Worm (Caenorhabditis elegans) whole organism, late embryonic: ENCODE results near the gene acdh-6.

Experiments used
- F13H6.1 ChIP-seq: sonication (generic microtip); optimal IDR thresholded peaks from 2 replicates; lab custom pipeline; 2016; ENCODE audit warnings: missing genetic modification characterization, missing compliant biosample characterization
- K09A11.1 ChIP-seq: sonication (generic microtip); optimal IDR thresholded peaks from 2 replicates; lab custom pipeline; 2017; ENCODE audit warnings: antibody characterized with exemption, mild to moderate bottlenecking, missing genetic modification characterization, missing compliant biosample characterization; ENCODE audit not compliant: insufficient read depth
- ceh-14 ChIP-seq: sonication (generic microtip); optimal IDR thresholded peaks from 2 replicates; lab custom pipeline; 2016; ENCODE audit warnings: missing genotype, missing genetic modification characterization, missing compliant biosample characterization
- ceh-19 ChIP-seq: fragments of 200-800 bp; sonication (Bioruptor generic); optimal IDR thresholded peaks from 2 replicates; lab custom pipeline; 2018; ENCODE audit warnings: mild to moderate bottlenecking, missing genetic modification characterization, missing compliant biosample characterization
- ceh-22 ChIP-seq: sonication (generic microtip); optimal IDR thresholded peaks from 2 replicates; lab custom pipeline; 2017; ENCODE audit warnings: missing biosample characterization, missing genetic modification characterization
- ceh-24 ChIP-seq: sonication (generic microtip); optimal IDR thresholded peaks from 2 replicates; lab custom pipeline; 2016; ENCODE audit warnings: mild to moderate bottlenecking, missing genetic modification characterization, missing compliant biosample characterization
- ceh-31 ChIP-seq: sonication (generic microtip); optimal IDR thresholded peaks from 2 replicates; lab custom pipeline; 2016; ENCODE audit warnings: missing genetic modification characterization, missing compliant biosample characterization
- ceh-6 ChIP-seq: fragments of 200-800 bp; sonication (Bioruptor generic); optimal IDR thresholded peaks from 2 replicates; lab custom pipeline; 2018; ENCODE audit warnings: mild to moderate bottlenecking, missing genetic modification characterization, missing compliant biosample characterization
- ceh-9 ChIP-seq: sonication (generic microtip); optimal IDR thresholded peaks from 2 replicates; lab custom pipeline; 2016; ENCODE audit warnings: mild to moderate bottlenecking, missing genetic modification characterization, inconsistent platforms, missing compliant biosample characterization
- che-1 ChIP-seq: sonication (generic microtip); optimal IDR thresholded peaks from 2 replicates; lab custom pipeline; 2016; ENCODE audit warnings: mild to moderate bottlenecking, missing genetic modification characterization, missing compliant biosample characterization
- elt-2 ChIP-seq: sonication (generic microtip); optimal IDR thresholded peaks from 2 replicates; lab custom pipeline; 2016; ENCODE audit warnings: missing genetic modification reagents, missing genetic modification characterization, missing compliant biosample characterization
- eyg-1 ChIP-seq: sonication (generic microtip); optimal IDR thresholded peaks from 2 replicates; lab custom pipeline; 2016; ENCODE audit warnings: missing genotype, missing genetic modification characterization, missing compliant biosample characterization
- fax-1 ChIP-seq: sonication (generic microtip); optimal IDR thresholded peaks from 2 replicates; lab custom pipeline; 2016; ENCODE audit warnings: missing genotype, missing genetic modification characterization, missing compliant biosample characterization
- fkh-10 ChIP-seq: fragments of 150-350 bp; optimal IDR thresholded peaks from 2 replicates; lab custom pipeline; 2014; ENCODE audit warnings: missing biosample characterization, missing genetic modification reagents, missing genetic modification characterization
- fkh-6 ChIP-seq: sonication (generic microtip); optimal IDR thresholded peaks from 2 replicates; lab custom pipeline; 2016; ENCODE audit warnings: missing genetic modification characterization, missing compliant biosample characterization
- gmeb-2 ChIP-seq: sonication (generic microtip); optimal IDR thresholded peaks from 2 replicates; lab custom pipeline; 2016; ENCODE audit warnings: missing genetic modification characterization, inconsistent platforms, missing compliant biosample characterization
- hlh-15 ChIP-seq: sonication (generic microtip); optimal IDR thresholded peaks from 2 replicates; lab custom pipeline; 2016; ENCODE audit warnings: missing genetic modification characterization, missing compliant biosample characterization
- hlh-6 ChIP-seq: sonication (generic microtip); optimal IDR thresholded peaks from 2 replicates; lab custom pipeline; 2016; ENCODE audit warnings: missing genotype, missing genetic modification characterization, missing compliant biosample characterization
- lim-6 ChIP-seq: sonication (generic microtip); optimal IDR thresholded peaks from 2 replicates; lab custom pipeline; 2016; ENCODE audit warnings: missing genetic modification characterization, missing compliant biosample characterization
- mec-3 ChIP-seq: sonication (generic microtip); optimal IDR thresholded peaks from 2 replicates; lab custom pipeline; 2016; ENCODE audit warnings: borderline replicate concordance, missing genetic modification characterization, missing compliant biosample characterization
- nfya-1 ChIP-seq: sonication (generic microtip); optimal IDR thresholded peaks from 2 replicates; lab custom pipeline; 2017; ENCODE audit warnings: missing genetic modification characterization, mild to moderate bottlenecking, missing compliant biosample characterization, antibody characterized with exemption, moderate library complexity
- npax-4 ChIP-seq: sonication (generic microtip); optimal IDR thresholded peaks from 2 replicates; lab custom pipeline; 2016; ENCODE audit warnings: missing genetic modification characterization, missing compliant biosample characterization
- odd-2 ChIP-seq: sonication (generic microtip); optimal IDR thresholded peaks from 2 replicates; lab custom pipeline; 2017; ENCODE audit warnings: antibody characterized with exemption, mild to moderate bottlenecking, missing genetic modification characterization, missing compliant biosample characterization
- pha-2 ChIP-seq: sonication (generic microtip); optimal IDR thresholded peaks from 2 replicates; lab custom pipeline; 2017; ENCODE audit warnings: mild to moderate bottlenecking, missing genetic modification characterization, missing compliant biosample characterization
- pha-4 ChIP-seq: fragments of 150-350 bp; optimal IDR thresholded peaks from 2 replicates; lab custom pipeline; 2018; ENCODE audit warnings: missing biosample characterization, missing genetic modification reagents, missing genetic modification characterization
- sdc-2 ChIP-seq: sonication (generic microtip); optimal IDR thresholded peaks from 2 replicates; lab custom pipeline; 2016; ENCODE audit warnings: missing genotype, missing genetic modification characterization, missing compliant biosample characterization
- sox-2 ChIP-seq: fragments of 200-800 bp; sonication (Bioruptor generic); IDR thresholded peaks from 2 replicates; pipeline ENCODE4 v1.3.6; 2022; ENCODE audit warnings: missing genetic modification reagents, missing genetic modification characterization, missing compliant biosample characterization
- tbx-2 ChIP-seq: sonication (generic microtip); optimal IDR thresholded peaks from 2 replicates; lab custom pipeline; 2016; ENCODE audit warnings: missing genetic modification characterization, missing compliant biosample characterization
- ttx-3 ChIP-seq: sonication (generic microtip); optimal IDR thresholded peaks from 2 replicates; lab custom pipeline; 2016; ENCODE audit warnings: missing genetic modification reagents, missing genetic modification characterization, missing compliant biosample characterization
- unc-3 ChIP-seq, 2 experiments: fragments of 200-800 bp in 1 of 2; sonication (Bioruptor generic) in 1 of 2; sonication (generic microtip) in 1 of 2; conservative IDR thresholded peaks in 1 of 2; optimal IDR thresholded peaks in 1 of 2; 2 replicates each; pipeline versions ENCODE4 v1.3.6 to Lab custom; 2016 to 2022; ENCODE audit warnings: missing compliant biosample characterization in 2 of 2, missing genetic modification characterization in 2 of 2, missing genetic modification reagents in 1 of 2
- unc-42 ChIP-seq: sonication (generic microtip); optimal IDR thresholded peaks from 2 replicates; lab custom pipeline; 2016; ENCODE audit warnings: missing genotype, missing genetic modification characterization, missing compliant biosample characterization
- unc-55 ChIP-seq: sonication (generic microtip); optimal IDR thresholded peaks from 2 replicates; lab custom pipeline; 2017; ENCODE audit warnings: missing biosample characterization, missing genetic modification reagents, missing genetic modification characterization

The acdh-6 gene

ce11 chrIII:8580802-8581201 is 19.9 kb downstream of the acdh-6 start, which contains the start of gene doxa-1:
Gene doxa-1, plus strand, starts transcription at chrIII:8581102.
- TF ChIP-seq elt-2 (tag; lab: Kevin White, UChicago) (no peak), ceh-14 (tag; lab: Kevin White, UChicago) (no peak), ceh-19 (GFP tag; lab: Kevin White, UChicago) (no peak), ceh-6 (no peak)

ce11 chrIII:8588592-8589153 is 27.7 kb downstream of the acdh-6 start, which contains the start of gene glr-1:
Gene glr-1, minus strand, starts transcription at chrIII:8588642.
- peak; percentile 27 for TF ChIP-seq fkh-10 (GFP tag; lab: Kevin White, UChicago)
- TF ChIP-seq eyg-1 (tag; lab: Kevin White, UChicago), result no peak
- TF ChIP-seq ceh-31 (tag; lab: Kevin White, UChicago), result peak; percentile 7
- no peak for TF ChIP-seq ttx-3 (tag; lab: Kevin White, UChicago)
- peak; percentile 35 for TF ChIP-seq lim-6 (tag; lab: Kevin White, UChicago)
- TF ChIP-seq F13H6.1 (tag; lab: Kevin White, UChicago), result no peak
- TF ChIP-seq nfya-1, result peak; percentile 35
- TF ChIP-seq tbx-2 (tag; lab: Kevin White, UChicago), result peak; percentile 19
- TF ChIP-seq unc-42 (tag; lab: Kevin White, UChicago), result peak; percentile 95
- TF ChIP-seq, all 69 proteins: peak for 6

- TF ChIP-seq odd-2 (tag; lab: Kevin White, UChicago) (no peak), pha-4 (tag; lab: Kevin White, UChicago) (no peak), mec-3 (tag; lab: Kevin White, UChicago) (no peak), ceh-19 (GFP tag; lab: Kevin White, UChicago) (no peak), hlh-6 (tag; lab: Kevin White, UChicago) (no peak), ceh-22 (tag; lab: Kevin White, UChicago) (no peak)
Measured at ce11 chrIII:8589195-8589594, 28.3 kb downstream of the acdh-6 start, which contains the start of gene fip-3. Gene fip-3, minus strand, starts transcription at chrIII:8589488.

- no peak for TF ChIP-seq F13H6.1 (tag; lab: Kevin White, UChicago)
- TF ChIP-seq pha-2 (tag; lab: Kevin White, UChicago), result no peak
- TF ChIP-seq ttx-3 (tag; lab: Kevin White, UChicago), result no peak
- no peak for TF ChIP-seq sox-2 (GFP tag; lab: Robert Waterston, UW)
- TF ChIP-seq che-1, result no peak
- no peak for TF ChIP-seq ceh-24 (tag; lab: Kevin White, UChicago)
- no peak for TF ChIP-seq fkh-6
- TF ChIP-seq hlh-15 (tag; lab: Kevin White, UChicago), result no peak
- TF ChIP-seq K09A11.1 (tag; lab: Kevin White, UChicago), result no peak
- no peak for TF ChIP-seq lim-6 (tag; lab: Kevin White, UChicago)
- TF ChIP-seq gmeb-2 (tag; lab: Kevin White, UChicago), result no peak
- no peak for TF ChIP-seq hlh-6 (tag; lab: Kevin White, UChicago)
- no peak for TF ChIP-seq ceh-19 (GFP tag; lab: Kevin White, UChicago)
- no peak for TF ChIP-seq unc-55 (GFP tag; lab: Kevin White, UChicago)
- no peak for TF ChIP-seq npax-4 (tag; lab: Kevin White, UChicago)
- TF ChIP-seq unc-3 (GFP tag; conservative IDR thresholded peaks at IDR 0.05; lab: Robert Waterston, UW), result no peak
- no peak for TF ChIP-seq unc-3 (tag; optimal IDR thresholded peaks at IDR 0.05; lab: Kevin White, UChicago)
- no peak for TF ChIP-seq ceh-9 (tag; lab: Kevin White, UChicago)
- no peak for TF ChIP-seq eyg-1 (tag; lab: Kevin White, UChicago)
Measured at ce11 chrIII:8590882-8591281, 29.9 kb downstream of the acdh-6 start, which contains the start of gene fipr-16. Gene fipr-16, minus strand, starts transcription at chrIII:8590982.

ce11 chrIII:8593620-8594019 is 32.7 kb downstream of the acdh-6 start, which contains the start of gene C06E1.7:
Gene C06E1.7, minus strand, starts transcription at chrIII:8593720.
- TF ChIP-seq fax-1 (no peak), ceh-31 (tag; lab: Kevin White, UChicago) (no peak), sdc-2 (tag; lab: Kevin White, UChicago) (no peak)
